Worm (Caenorhabditis elegans): ENCODE measurements around the gene F31E8.5.
A peak's percentile ranks its signal among the peaks of the same experiment; 100 is the strongest.

Gene F31E8.5

ce11 chrII:6812514-6812913 lies 5.5 kb upstream of the F31E8.5 start:
- no peak for TF ChIP-seq ceh-100 (GFP tag; IDR thresholded peaks at IDR 0.05)
- TF ChIP-seq Y53F4B.3 (GFP tag; IDR thresholded peaks at IDR 0.05) = no peak
- no peak for TF ChIP-seq die-1 (tag; optimal IDR thresholded peaks at IDR 0.05)
- TF ChIP-seq aptf-3 (GFP tag; IDR thresholded peaks at IDR 0.05) = no peak
- no peak for TF ChIP-seq nhr-27 (tag; optimal IDR thresholded peaks at IDR 0.05)
- no peak for TF ChIP-seq hmg-20 (GFP tag; IDR thresholded peaks at IDR 0.05)
- TF ChIP-seq nfya-1 (tag; optimal IDR thresholded peaks at IDR 0.05; ENCODE audit: borderline replicate concordance, insufficient read depth) = no peak

- TF ChIP-seq let-526 (GFP tag; IDR thresholded peaks at IDR 0.05) = no peak
- no peak for TF ChIP-seq efl-1 (GFP tag; optimal IDR thresholded peaks at IDR 0.05)
- no peak for TF ChIP-seq tbp1 (GFP tag; optimal IDR thresholded peaks at IDR 0.05)
- no peak for TF ChIP-seq snpc-1.1 (tag; optimal IDR thresholded peaks at IDR 0.05; ENCODE audit: insufficient read depth)
- TF ChIP-seq ekl-4 (GFP tag; IDR thresholded peaks at IDR 0.05) = no peak
- no peak for TF ChIP-seq aptf-2 (GFP tag; conservative IDR thresholded peaks at IDR 0.05)
- TF ChIP-seq snpc-3.4 (tag; optimal IDR thresholded peaks at IDR 0.05) = no peak
- TF ChIP-seq egl-18 (GFP tag; IDR thresholded peaks at IDR 0.05) = no peak
- no peak for TF ChIP-seq nhr-90 (tag; optimal IDR thresholded peaks at IDR 0.05)
- TF ChIP-seq hsf-1 (GFP tag; IDR thresholded peaks at IDR 0.05) = no peak
- TF ChIP-seq K11D2.4 (GFP tag; IDR thresholded peaks at IDR 0.05) = no peak
- TF ChIP-seq gei-17 (GFP tag; optimal IDR thresholded peaks at IDR 0.05) = no peak
- TF ChIP-seq dpff-1 (tag; optimal IDR thresholded peaks at IDR 0.05) = no peak
- no peak for TF ChIP-seq sdz-38 (tag; optimal IDR thresholded peaks at IDR 0.05)
- no peak for TF ChIP-seq lin-40 (tag; optimal IDR thresholded peaks at IDR 0.05)
- no peak for TF ChIP-seq sptf-2 (GFP tag; optimal IDR thresholded peaks at IDR 0.05)
- no peak for TF ChIP-seq mes-4 (tag; optimal IDR thresholded peaks at IDR 0.05)
- TF ChIP-seq mxl-1 (tag; optimal IDR thresholded peaks at IDR 0.05) = no peak
These were observed 3.6 kb upstream of the F31E8.5 start, which contains the start of gene snt-1 for ce11 chrII:6810663-6811062. Gene snt-1 (plus strand): TSS chrII:6810963.

ce11 chrII:6808539-6808938 lies 1.5 kb upstream of the F31E8.5 start:
- TF ChIP-seq K12H6.12 (tag; optimal IDR thresholded peaks at IDR 0.05) (peak; percentile 8), unc-130 (GFP tag; optimal IDR thresholded peaks at IDR 0.05) (no peak)

ce11 chrII:6803024-6803423 lies 4.0 kb downstream of the F31E8.5 start, which contains the start of gene tab-1:
Gene tab-1 (plus strand): TSS chrII:6803324.
- TF ChIP-seq nfya-1 (tag; optimal IDR thresholded peaks at IDR 0.05; ENCODE audit: borderline replicate concordance, insufficient read depth) (no peak), nfyb-1 (GFP tag; IDR thresholded peaks at IDR 0.05) (no peak), tlf-1 (GFP tag; optimal IDR thresholded peaks at IDR 0.05) (no peak), ztf-26 (tag; optimal IDR thresholded peaks at IDR 0.05) (no peak), dpff-1 (tag; optimal IDR thresholded peaks at IDR 0.05) (no peak), let-526 (GFP tag; IDR thresholded peaks at IDR 0.05) (no peak), atf-7 (tag; optimal IDR thresholded peaks at IDR 0.05) (no peak), zfh-2 (GFP tag; conservative IDR thresholded peaks at IDR 0.05) (no peak), D2030.7 (GFP tag; IDR thresholded peaks at IDR 0.05) (no peak), bed-1 (GFP tag; IDR thresholded peaks at IDR 0.05) (no peak), egrh-3 (GFP tag; IDR thresholded peaks at IDR 0.05) (no peak), ceh-91 (GFP tag; IDR thresholded peaks at IDR 0.05) (no peak), snpc-3.4 (tag; optimal IDR thresholded peaks at IDR 0.05) (no peak), ekl-4 (GFP tag; IDR thresholded peaks at IDR 0.05) (no peak), ztf-25 (GFP tag; IDR thresholded peaks at IDR 0.05) (no peak), mxl-1 (tag; optimal IDR thresholded peaks at IDR 0.05) (no peak), madf-8 (GFP tag; conservative IDR thresholded peaks at IDR 0.05) (no peak), ztf-3 (GFP tag; optimal IDR thresholded peaks at IDR 0.05) (no peak), lsl-1 (GFP tag; optimal IDR thresholded peaks at IDR 0.05) (no peak), B0019.2 (GFP tag; conservative IDR thresholded peaks at IDR 0.05) (no peak)
